Fruit fly (Drosophila melanogaster) Kc167 (cell line): ENCODE measurements around the gene Cmpk.

Source experiments
- Myc ChIP-seq: fragments of >200 bp; optimal IDR thresholded peaks from 2 replicates; lab custom pipeline; 2017; ENCODE audit warnings: missing external identifiers
- Sin3A ChIP-seq: fragments of >200 bp; optimal IDR thresholded peaks from 2 replicates; lab custom pipeline; 2018; ENCODE audit warnings: missing external identifiers
- h ChIP-seq: fragments of >200 bp; optimal IDR thresholded peaks from 3 replicates; lab custom pipeline; 2018; ENCODE audit warnings: missing external identifiers
- insv ChIP-seq: fragments of >200 bp; optimal IDR thresholded peaks from 3 replicates; lab custom pipeline; 2018; ENCODE audit warnings: missing external identifiers
- psq ChIP-seq: fragments of >200 bp; optimal IDR thresholded peaks from 2 replicates; lab custom pipeline; 2017; ENCODE audit warnings: missing external identifiers
- ttk ChIP-seq: sonication (Bioruptor generic); optimal IDR thresholded peaks from 2 replicates; lab custom pipeline; 2017; ENCODE audit warnings: missing external identifiers

Cmpk gene

DNA sequence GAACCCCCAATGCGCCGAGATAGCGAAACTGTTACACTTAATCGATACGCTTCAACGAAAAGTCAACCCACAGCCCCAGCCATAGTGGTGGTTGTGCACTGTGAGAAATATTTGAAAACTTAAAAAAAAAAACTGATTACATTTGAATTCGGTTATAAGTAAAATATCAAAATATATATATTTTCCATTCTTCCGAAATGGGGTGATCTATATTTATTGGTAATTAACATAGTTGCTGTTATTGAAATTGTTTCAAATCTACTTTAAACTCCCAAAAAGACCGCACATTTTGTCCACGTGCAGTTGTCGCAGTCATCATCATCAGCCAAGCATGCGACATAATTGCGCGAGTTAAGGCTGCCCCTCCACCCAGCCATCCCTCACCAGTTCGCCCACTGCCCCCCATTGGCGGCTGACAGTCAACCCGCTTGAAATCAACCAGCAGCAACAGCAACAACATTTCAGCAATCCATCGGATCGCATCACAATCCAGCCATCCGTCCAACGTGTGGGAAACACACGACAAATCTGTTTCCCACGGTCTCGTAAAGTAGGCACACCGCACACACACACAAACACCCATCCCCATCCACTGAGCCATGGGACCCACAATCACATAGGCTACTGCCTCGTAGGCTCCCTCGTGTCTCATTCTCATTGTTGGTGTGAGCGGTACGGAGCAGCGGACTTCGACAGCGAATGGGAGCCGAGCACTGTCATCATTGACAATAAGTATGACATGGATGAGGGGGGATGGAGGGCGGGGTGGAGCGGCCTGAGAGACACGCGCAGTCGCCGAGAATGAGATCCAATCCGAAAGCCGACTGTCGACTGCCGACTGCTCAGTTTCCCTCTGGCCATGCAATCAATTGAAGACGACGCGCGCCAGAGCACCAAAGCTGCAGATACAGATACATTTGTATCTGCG lies 34.7 kb downstream of the Cmpk start:
- TF ChIP-seq Sin3A (lab: Kevin White, UChicago), result no peak
- TF ChIP-seq h, result peak; percentile 43

DNA sequence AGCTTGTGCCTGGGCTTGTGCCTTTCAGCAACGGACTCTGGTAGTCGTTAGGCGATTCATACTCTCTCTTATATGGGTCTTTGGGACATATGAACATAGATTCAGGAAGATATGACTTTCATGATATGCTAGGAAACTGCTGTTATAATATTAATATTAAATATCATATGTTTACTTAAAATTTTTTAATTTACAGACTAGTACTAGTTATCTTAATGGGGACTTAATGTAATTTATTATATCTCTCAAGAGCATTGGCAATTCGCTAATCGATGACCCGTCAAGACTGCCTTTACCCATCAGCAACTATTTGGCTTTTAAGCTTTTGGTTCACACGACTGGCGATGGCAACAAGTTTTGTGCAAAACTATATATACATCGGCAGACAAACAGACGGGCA lies 36.0 kb downstream of the Cmpk start:
- TF ChIP-seq ttk (no peak), Myc (no peak), insv (no peak), h (no peak), psq (lab: Kevin White, UChicago) (no peak), Sin3A (lab: Kevin White, UChicago) (no peak)

DNA sequence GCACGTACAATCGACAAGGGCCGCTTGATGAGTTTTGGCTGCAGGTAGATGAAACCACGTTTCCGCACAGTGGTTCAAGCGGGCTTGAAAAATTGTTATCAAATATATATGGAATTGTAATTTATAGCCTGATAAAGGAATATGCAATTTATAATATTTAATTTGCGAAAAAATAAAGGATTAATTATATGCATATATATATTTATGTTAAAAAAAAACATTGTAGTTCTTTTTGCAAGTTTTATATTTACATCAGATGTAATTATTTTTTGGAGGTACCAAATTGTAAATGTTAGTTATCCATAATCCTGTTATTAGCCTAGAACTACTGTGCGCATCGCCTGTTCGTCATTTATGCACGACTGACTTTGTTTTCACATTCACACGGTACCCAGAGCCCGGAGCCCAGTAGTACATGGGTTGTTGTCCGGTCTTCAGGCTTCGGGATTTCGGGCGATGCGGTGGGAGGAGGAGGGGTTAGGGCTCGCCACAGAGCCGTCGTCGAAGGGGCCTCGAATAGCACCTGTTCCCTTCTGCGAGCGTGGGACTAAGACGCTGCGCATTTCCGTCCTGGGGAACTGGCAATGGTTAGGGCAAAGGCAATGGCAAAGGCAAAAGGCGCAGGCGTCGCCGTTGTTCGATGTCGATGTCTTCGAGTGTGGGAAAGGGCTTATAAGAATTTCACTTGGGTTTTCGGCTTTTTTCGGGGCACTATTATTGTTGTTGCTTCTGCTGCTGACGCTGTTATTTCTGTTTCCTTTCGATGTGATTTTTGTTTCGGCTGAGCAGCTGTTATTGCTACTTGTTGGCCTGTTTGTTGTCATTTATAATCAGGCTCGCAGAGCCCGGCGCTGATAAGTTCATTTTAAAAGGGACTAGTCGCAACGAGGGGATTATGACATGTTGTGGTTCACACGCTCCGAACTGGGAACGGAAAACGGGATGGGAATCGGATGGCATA lies 37.2 kb downstream of the Cmpk start:
- TF ChIP-seq Myc (no peak), ttk (no peak), psq (lab: Kevin White, UChicago) (no peak), insv (no peak), h (no peak), Sin3A (lab: Kevin White, UChicago) (no peak)

DNA sequence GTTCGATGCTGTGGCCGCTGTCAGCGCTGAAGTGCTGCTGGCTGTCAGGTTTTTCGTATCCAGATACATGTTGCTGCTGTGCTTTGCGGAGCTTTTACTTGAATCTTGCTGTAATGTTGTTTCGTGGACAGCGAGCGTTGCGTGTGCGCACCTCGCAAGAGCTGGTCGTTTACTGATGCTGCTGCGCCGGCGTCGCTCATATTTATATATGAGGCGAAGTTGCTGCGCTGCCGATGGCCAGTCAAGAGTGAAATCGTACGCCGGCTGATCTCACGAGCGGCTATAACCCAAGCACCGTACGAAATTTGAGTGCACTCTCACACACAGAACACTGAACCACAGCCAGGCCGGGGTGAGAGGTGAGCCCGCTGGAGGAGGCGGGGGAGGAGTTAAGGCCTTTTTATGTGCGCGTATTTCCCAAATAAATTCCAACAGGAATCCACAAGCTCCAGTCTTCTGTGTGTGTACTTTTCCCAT lies 37.9 kb downstream of the Cmpk start:
- TF ChIP-seq Sin3A (lab: Kevin White, UChicago) (no peak), psq (lab: Kevin White, UChicago) (no peak), h (no peak)

DNA sequence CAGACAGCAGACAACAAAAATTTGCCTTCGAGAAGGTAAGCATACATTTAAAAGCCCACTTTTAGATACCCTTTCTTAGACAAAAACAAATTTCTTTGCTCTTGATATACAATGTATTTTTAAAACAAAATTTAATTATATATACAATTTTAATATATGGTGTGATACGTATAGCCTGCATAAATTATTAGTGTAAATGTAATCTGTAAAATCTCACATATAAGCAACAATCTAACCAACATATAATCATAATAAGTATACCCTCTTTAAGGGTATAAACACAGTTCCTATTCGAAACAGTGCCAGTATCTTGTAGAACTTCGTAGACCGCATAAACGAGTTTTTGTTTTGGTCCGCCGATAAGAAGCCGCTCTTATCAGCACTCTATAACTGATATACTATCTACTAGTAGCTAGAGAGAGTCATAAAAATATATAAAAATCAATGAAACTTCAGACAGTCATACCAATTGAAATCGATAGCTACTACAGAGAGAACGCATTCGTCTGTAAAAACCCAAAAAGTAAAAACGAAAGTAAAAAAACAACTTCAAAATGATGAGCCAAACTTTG lies 40.9 kb downstream of the Cmpk start, which contains the start of gene Kaz-m1:
Kaz-m1 (plus strand) TSS at position 460 of the 572 bp plus-strand sequence.
- TF ChIP-seq Sin3A (lab: Kevin White, UChicago) (no peak), h (no peak), psq (lab: Kevin White, UChicago) (no peak), Myc (no peak), ttk (no peak), insv (no peak)

DNA sequence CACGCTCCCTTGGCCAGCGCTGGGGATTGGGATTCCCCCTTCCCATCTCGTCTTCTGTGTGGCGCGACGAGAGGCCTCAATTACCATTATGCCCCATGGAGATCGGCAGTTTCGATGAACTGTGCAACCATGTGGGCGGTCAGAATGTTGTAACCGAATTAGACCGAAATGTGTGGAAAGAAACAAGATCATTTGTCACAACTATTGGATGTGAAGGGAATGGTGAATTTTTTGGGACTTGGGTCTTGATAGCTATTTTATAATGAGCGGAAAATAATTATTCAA lies 41.6 kb downstream of the Cmpk start:
- TF ChIP-seq Myc, result no peak
- TF ChIP-seq Sin3A (lab: Kevin White, UChicago), result no peak
- TF ChIP-seq ttk, result no peak
- no peak for TF ChIP-seq h
- TF ChIP-seq insv, result no peak
- no peak for TF ChIP-seq psq (lab: Kevin White, UChicago)

DNA sequence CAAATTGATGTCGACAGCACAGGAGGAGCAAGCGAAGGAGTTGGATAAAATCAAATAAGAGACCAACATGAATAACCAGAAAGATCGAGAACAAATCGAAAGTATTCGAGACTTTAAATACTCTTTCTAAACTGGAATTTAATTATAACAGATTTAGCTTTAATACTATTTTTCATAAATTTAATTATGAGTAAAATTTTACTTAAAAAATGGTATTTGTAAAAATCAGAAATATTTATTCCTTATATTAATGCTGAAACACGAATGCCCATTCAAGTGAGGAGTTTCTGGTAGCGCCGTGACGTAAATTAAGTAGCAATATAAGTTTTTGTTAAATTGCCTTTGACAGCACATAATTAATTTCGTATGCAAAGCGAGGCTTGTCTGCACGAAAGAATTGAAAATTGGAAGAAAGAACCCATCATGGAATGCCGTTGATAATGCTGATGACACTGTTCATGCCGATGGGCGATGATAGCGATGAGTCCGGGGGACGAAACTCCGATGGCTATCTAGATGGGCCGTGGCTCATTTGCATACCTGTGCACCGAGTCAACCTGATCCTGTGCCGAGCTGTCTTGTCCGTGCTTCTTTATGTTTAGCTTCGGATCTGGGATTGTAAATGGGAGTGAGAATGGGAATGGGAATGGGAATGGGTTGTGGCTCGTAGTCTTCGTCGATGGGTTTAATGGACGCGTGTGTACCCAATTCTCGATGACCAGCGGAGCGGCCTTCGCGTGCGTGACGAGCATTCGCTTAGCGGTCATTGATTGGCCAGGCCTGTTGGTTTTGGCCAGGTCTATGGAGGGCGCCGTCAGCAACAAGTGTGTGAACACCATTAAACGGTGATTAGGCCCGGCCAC lies 42.2 kb downstream of the Cmpk start:
- TF ChIP-seq psq (lab: Kevin White, UChicago) (no peak), Sin3A (lab: Kevin White, UChicago) (no peak), insv (no peak), h (no peak), Myc (no peak), ttk (no peak)

DNA sequence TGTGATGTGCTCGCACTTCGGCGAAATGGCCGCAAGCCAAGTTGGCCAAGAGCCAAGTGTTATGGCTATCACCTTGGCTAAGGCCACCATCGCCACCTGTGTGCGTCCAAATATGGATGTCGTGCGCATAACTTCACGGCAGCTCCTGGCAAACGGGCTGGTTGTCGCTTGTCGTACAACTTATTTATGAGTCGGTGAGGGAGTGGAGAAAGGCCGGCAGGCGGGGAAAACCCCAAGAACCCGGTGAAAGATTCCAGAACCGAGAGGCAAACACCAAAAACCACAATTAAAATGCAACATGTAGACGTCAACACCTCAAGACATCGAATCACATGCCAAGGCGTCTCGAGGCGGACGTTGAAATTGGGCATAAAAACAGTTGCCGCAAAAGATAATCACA lies 43.0 kb downstream of the Cmpk start:
- TF ChIP-seq Myc (no peak), ttk (no peak), insv (no peak), psq (lab: Kevin White, UChicago) (no peak), Sin3A (lab: Kevin White, UChicago) (no peak), h (no peak)

DNA sequence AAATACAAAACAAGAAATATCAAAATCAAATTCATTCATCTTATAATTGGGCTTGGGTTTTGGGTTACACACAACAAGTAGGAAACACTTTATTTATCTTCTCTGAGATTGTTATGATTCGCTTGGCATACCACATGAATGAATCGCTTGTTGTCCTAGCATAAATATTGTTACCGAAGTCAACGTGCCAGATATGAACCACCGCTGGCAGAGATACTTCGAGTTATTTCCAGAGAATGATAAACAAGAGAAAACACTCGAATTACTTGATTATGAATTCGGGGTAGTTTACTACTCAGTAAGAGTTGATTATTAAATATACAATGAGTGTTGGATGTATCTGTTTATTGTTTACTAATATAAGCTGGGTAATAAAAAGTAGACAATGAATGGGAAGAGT lies 43.7 kb downstream of the Cmpk start:
- TF ChIP-seq psq (lab: Kevin White, UChicago) (no peak), ttk (no peak), insv (no peak), h (no peak), Myc (no peak), Sin3A (lab: Kevin White, UChicago) (no peak)

DNA sequence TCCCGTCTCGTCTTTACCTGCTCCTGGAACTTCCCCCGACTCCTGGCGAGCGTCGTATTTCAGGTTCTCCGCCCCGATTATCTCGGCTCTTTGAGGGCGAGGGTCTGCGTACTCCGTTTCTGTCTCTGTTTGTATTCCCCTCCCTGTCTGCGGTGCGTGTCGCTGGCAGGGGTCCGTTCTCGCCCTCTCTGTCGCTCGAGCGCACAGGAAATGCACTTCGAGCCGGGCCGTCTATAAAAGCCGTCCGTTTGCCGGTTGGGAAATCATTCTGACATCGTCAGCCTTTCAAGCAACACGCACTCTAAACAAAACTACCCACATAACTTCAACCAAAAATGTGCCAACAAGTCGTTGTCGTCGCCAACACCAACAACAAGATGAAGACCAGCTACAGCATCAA lies 44.6 kb downstream of the Cmpk start:
- no peak for TF ChIP-seq insv
- no peak for TF ChIP-seq h
- TF ChIP-seq Sin3A (lab: Kevin White, UChicago), result no peak
- no peak for TF ChIP-seq Myc
- TF ChIP-seq psq (lab: Kevin White, UChicago), result no peak
- TF ChIP-seq ttk, result no peak

DNA sequence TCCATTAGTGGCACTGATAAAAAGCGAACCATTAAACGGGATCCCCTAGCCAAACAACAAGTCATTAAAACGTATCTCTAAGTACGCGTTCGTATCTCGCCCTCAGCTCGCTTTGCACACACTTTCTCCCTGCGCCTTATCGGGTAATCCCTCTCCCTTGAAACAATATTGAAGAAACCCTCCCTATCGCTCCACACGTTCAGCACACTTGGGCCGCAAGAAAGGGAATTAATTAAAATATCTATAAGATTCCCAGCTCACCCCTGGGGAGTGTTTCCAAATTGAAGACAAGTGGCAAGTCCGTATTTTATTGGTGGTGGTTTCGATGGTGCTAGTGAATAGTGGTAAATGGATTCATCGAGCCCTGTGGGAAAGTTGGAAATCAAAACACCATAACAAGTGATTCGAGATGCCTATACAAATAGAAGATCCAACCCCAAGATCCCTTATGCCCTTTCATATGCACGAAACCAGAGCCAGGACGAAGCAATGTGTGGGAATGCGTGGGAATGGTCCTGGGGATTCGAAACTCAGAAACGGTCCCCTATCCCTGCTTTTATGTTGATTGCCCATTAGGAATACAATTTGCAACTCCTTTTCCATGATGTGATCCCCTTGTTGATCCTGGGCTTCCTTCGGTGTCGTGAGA lies 45.3 kb downstream of the Cmpk start:
- TF ChIP-seq Myc, result no peak
- TF ChIP-seq psq (lab: Kevin White, UChicago), result no peak
- no peak for TF ChIP-seq h
- TF ChIP-seq Sin3A (lab: Kevin White, UChicago), result no peak
